Worm (Caenorhabditis elegans) whole organism, L4 larva: ENCODE data around the gene K11G12.6.
A peak's percentile ranks its signal among the peaks of the same experiment; 100 is the strongest.

Experiments
- F49E8.2 ChIP-seq: sonication (generic microtip); optimal IDR thresholded peaks from 2 replicates; lab custom pipeline; 2016; ENCODE audit warnings: missing compliant biosample characterization, mild to moderate bottlenecking, missing genetic modification characterization, borderline replicate concordance
- R02D3.7 ChIP-seq: fragments of 150-350 bp; sonication (generic microtip); optimal IDR thresholded peaks from 3 replicates; lab custom pipeline; 2014; ENCODE audit warnings: missing biosample characterization, missing genetic modification characterization
- T20F7.1 ChIP-seq: fragments of 200-800 bp; sonication (Bioruptor generic); optimal IDR thresholded peaks from 2 replicates; lab custom pipeline; 2018; ENCODE audit warnings: mild to moderate bottlenecking, missing genetic modification characterization, missing compliant biosample characterization
- T26A8.4 ChIP-seq: fragments of 200-800 bp; sonication (Bioruptor generic); IDR thresholded peaks from 2 replicates; pipeline ENCODE4 v1.3.6; 2022; ENCODE audit warnings: missing genetic modification characterization, missing compliant biosample characterization
- Y5F2A.4 ChIP-seq: fragments of 200-800 bp; sonication (Bioruptor generic); optimal IDR thresholded peaks from 2 replicates; lab custom pipeline; 2018; ENCODE audit warnings: mild to moderate bottlenecking, missing genetic modification characterization, missing compliant biosample characterization
- aha-1 ChIP-seq: fragments of 150-350 bp; peaks from one replicate; lab custom pipeline; 2014; ENCODE audit warnings: missing biosample characterization, missing genetic modification characterization
- ceh-28 ChIP-seq: fragments of 150-350 bp; optimal IDR thresholded peaks from 2 replicates; lab custom pipeline; 2014; ENCODE audit warnings: missing biosample characterization, missing genetic modification reagents, missing genetic modification characterization
- ceh-44 ChIP-seq: fragments of 200-800 bp; sonication (Bioruptor generic); IDR thresholded peaks from 2 replicates; pipeline ENCODE4 v1.3.6; 2022; ENCODE audit warnings: missing genetic modification reagents, missing genetic modification characterization, missing compliant biosample characterization
- ceh-82 ChIP-seq: sonication (generic microtip); optimal IDR thresholded peaks from 2 replicates; lab custom pipeline; 2017; ENCODE audit warnings: missing biosample characterization, missing genetic modification characterization
- cey-2 ChIP-seq: sonication (generic microtip); optimal IDR thresholded peaks from 3 replicates; lab custom pipeline; 2017; ENCODE audit warnings: missing genetic modification characterization, mild to moderate bottlenecking, missing compliant biosample characterization, antibody characterized with exemption, borderline replicate concordance; ENCODE audit not compliant: insufficient read depth
- daf-12 ChIP-seq: fragments of 150-350 bp; optimal IDR thresholded peaks from 2 replicates; lab custom pipeline; 2014; ENCODE audit warnings: missing biosample characterization, missing genetic modification reagents, missing genetic modification characterization
- duxl-1 ChIP-seq: sonication (generic microtip); optimal IDR thresholded peaks from 2 replicates; lab custom pipeline; 2016; ENCODE audit warnings: mild to moderate bottlenecking, missing genetic modification characterization, moderate library complexity, missing compliant biosample characterization; ENCODE audit not compliant: poor library complexity
- fkh-10 ChIP-seq: fragments of 150-350 bp; optimal IDR thresholded peaks from 2 replicates; lab custom pipeline; 2014; ENCODE audit warnings: missing biosample characterization, missing genetic modification reagents, missing genetic modification characterization
- fos-1 ChIP-seq: fragments of 150-350 bp; optimal IDR thresholded peaks from 2 replicates; lab custom pipeline; 2014; ENCODE audit warnings: missing biosample characterization, missing genetic modification characterization
- gei-8 ChIP-seq: fragments of 200-800 bp; sonication (Bioruptor generic); optimal IDR thresholded peaks from 2 replicates; lab custom pipeline; 2018; ENCODE audit warnings: mild to moderate bottlenecking, missing genetic modification characterization, missing compliant biosample characterization
- hmg-1.1 ChIP-seq: fragments of 200-800 bp; sonication (Bioruptor generic); IDR thresholded peaks from 2 replicates; pipeline ENCODE4 v1.3.6; 2022; ENCODE audit warnings: missing genetic modification reagents, missing genetic modification characterization, missing compliant biosample characterization
- jun-1 ChIP-seq: fragments of 150-350 bp; optimal IDR thresholded peaks from 2 replicates; lab custom pipeline; 2014; ENCODE audit warnings: missing biosample characterization, missing genetic modification reagents, missing genetic modification characterization
- lim-7 ChIP-seq: fragments of 200-800 bp; sonication (Bioruptor generic); IDR thresholded peaks from 2 replicates; pipeline ENCODE4 v1.3.6; 2022; ENCODE audit warnings: missing genetic modification characterization, missing compliant biosample characterization
- lin-29 ChIP-seq: fragments of 200-800 bp; sonication (Bioruptor generic); IDR thresholded peaks from 2 replicates; pipeline ENCODE4 v1.3.6; 2022; ENCODE audit warnings: missing genetic modification reagents, missing genetic modification characterization, missing compliant biosample characterization
- lir-3 ChIP-seq: sonication (generic microtip); optimal IDR thresholded peaks from 2 replicates; lab custom pipeline; 2016; ENCODE audit warnings: mild to moderate bottlenecking, missing genetic modification characterization, missing compliant biosample characterization
- madf-5 ChIP-seq, 2 experiments: fragments of 200-800 bp; sonication (Bioruptor generic); IDR thresholded peaks; 2 replicates each; pipeline ENCODE4 v1.3.6; 2022; ENCODE audit warnings: missing compliant biosample characterization in 2 of 2, missing genetic modification characterization in 2 of 2
- mxl-2 ChIP-seq: fragments of 200-800 bp; sonication (Bioruptor generic); conservative IDR thresholded peaks from 2 replicates; pipeline ENCODE4 v1.3.6; 2022; ENCODE audit warnings: missing genetic modification reagents, missing genetic modification characterization, missing compliant biosample characterization
- mxl-3 ChIP-seq: fragments of 200-800 bp; sonication (Bioruptor generic); optimal IDR thresholded peaks from 2 replicates; lab custom pipeline; 2018; ENCODE audit warnings: mild to moderate bottlenecking, missing genetic modification characterization, missing compliant biosample characterization
- nhr-102 ChIP-seq: sonication (generic microtip); optimal IDR thresholded peaks from 2 replicates; lab custom pipeline; 2016; ENCODE audit warnings: mild to moderate bottlenecking, missing genetic modification characterization, moderate library complexity, missing compliant biosample characterization
- nhr-111 ChIP-seq: fragments of 200-800 bp; sonication (Bioruptor generic); optimal IDR thresholded peaks from 2 replicates; lab custom pipeline; 2018; ENCODE audit warnings: mild to moderate bottlenecking, missing genetic modification characterization, missing compliant biosample characterization
- nhr-28 ChIP-seq: fragments of 150-350 bp; optimal IDR thresholded peaks from 2 replicates; lab custom pipeline; 2014; ENCODE audit warnings: missing biosample characterization, missing genetic modification characterization
- nhr-41 ChIP-seq: fragments of 200-800 bp; sonication (Bioruptor generic); IDR thresholded peaks from 2 replicates; pipeline ENCODE4 v1.3.6; 2022; ENCODE audit warnings: missing genetic modification reagents, missing genetic modification characterization, missing compliant biosample characterization
- nhr-76 ChIP-seq: fragments of 150-350 bp; optimal IDR thresholded peaks from 2 replicates; lab custom pipeline; 2014; ENCODE audit warnings: missing biosample characterization, missing genetic modification characterization
- pqm-1 ChIP-seq: sonication (generic microtip); optimal IDR thresholded peaks from 2 replicates; lab custom pipeline; 2017; ENCODE audit warnings: missing biosample characterization, missing genetic modification characterization
- rbr-2 ChIP-seq: sonication (generic microtip); optimal IDR thresholded peaks from 2 replicates; lab custom pipeline; 2016; ENCODE audit warnings: missing genotype, missing genetic modification characterization, missing compliant biosample characterization
- sdz-12 ChIP-seq: fragments of 200-800 bp; sonication (Bioruptor generic); optimal IDR thresholded peaks from 2 replicates; lab custom pipeline; 2018; ENCODE audit warnings: mild to moderate bottlenecking, missing genetic modification characterization, missing compliant biosample characterization
- set-16 ChIP-seq: fragments of 200-800 bp; sonication (Bioruptor generic); IDR thresholded peaks from 2 replicates; pipeline ENCODE4 v1.3.6; 2022; ENCODE audit warnings: missing genetic modification reagents, missing genetic modification characterization, missing compliant biosample characterization
- unc-130 ChIP-seq: sonication (generic microtip); optimal IDR thresholded peaks from 2 replicates; lab custom pipeline; 2016; ENCODE audit warnings: missing genetic modification reagents, missing genetic modification characterization, missing compliant biosample characterization
- unc-62 ChIP-seq, 3 experiments: fragments of 150-350 bp in 1 of 3; sonication (generic microtip); optimal IDR thresholded peaks in 2 of 3; peaks in 1 of 3; 1 replicate in 1 of 3; 2 replicates in 2 of 3; lab custom pipeline; 2014 to 2017; ENCODE audit warnings: missing biosample characterization in 3 of 3, missing genetic modification characterization in 3 of 3, missing genetic modification reagents in 3 of 3, missing genotype in 1 of 3
- zfp-3 ChIP-seq: fragments of 200-800 bp; sonication (Bioruptor generic); conservative IDR thresholded peaks from 2 replicates; pipeline ENCODE4 v1.3.6; 2022; ENCODE audit warnings: missing genetic modification reagents, missing genetic modification characterization, missing compliant biosample characterization
- ztf-11 ChIP-seq: fragments of 150-350 bp; optimal IDR thresholded peaks from 2 replicates; lab custom pipeline; 2014; ENCODE audit warnings: missing biosample characterization, missing genetic modification characterization

The K11G12.6 gene

ce11 chrX:6698267-6698666 is 31.2 kb downstream of the K11G12.6 start, which contains the start of the genes F38B6.7 and F38B6.2:
Gene F38B6.7 (minus strand): TSS chrX:6698367.
Gene F38B6.2 (plus strand): TSS chrX:6698533.
- TF ChIP-seq hmg-1.1 (GFP tag; lab: Robert Waterston, UW) (no peak), rbr-2 (no peak), gei-8 (GFP tag; lab: Kevin White, UChicago) (no peak), set-16 (GFP tag; lab: Robert Waterston, UW) (no peak)

ce11 chrX:6693331-6693730 is 36.1 kb downstream of the K11G12.6 start, which contains the start of gene F38B6.3:
Gene F38B6.3 (plus strand): TSS chrX:6693631.
- TF ChIP-seq nhr-41: no peak
- no peak for TF ChIP-seq unc-130 (GFP tag; lab: Kevin White, UChicago)
- no peak for TF ChIP-seq zfp-3 (GFP tag; lab: Robert Waterston, UW)
- TF ChIP-seq T26A8.4 (GFP tag; lab: Robert Waterston, UW): no peak
- no peak for TF ChIP-seq daf-12 (tag; lab: Kevin White, UChicago)
- TF ChIP-seq nhr-28 (tag; lab: Kevin White, UChicago): no peak
- TF ChIP-seq lin-29 (GFP tag; lab: Robert Waterston, UW): no peak
- no peak for TF ChIP-seq F49E8.2 (tag; lab: Kevin White, UChicago)
- no peak for TF ChIP-seq duxl-1 (tag; lab: Kevin White, UChicago)
- no peak for TF ChIP-seq T20F7.1 (GFP tag; lab: Kevin White, UChicago)
- no peak for TF ChIP-seq mxl-2
- no peak for TF ChIP-seq ztf-11
- no peak for TF ChIP-seq jun-1 (tag; lab: Kevin White, UChicago)
- no peak for TF ChIP-seq unc-62 (GFP tag; optimal IDR thresholded peaks at IDR 0.05 in 1 of 2; lab: Kevin White, UChicago)
- no peak for TF ChIP-seq unc-62 (tag; optimal IDR thresholded peaks at IDR 0.05; lab: Kevin White, UChicago)
- TF ChIP-seq lir-3 (tag; lab: Kevin White, UChicago): no peak
- TF ChIP-seq nhr-102 (tag; lab: Kevin White, UChicago): no peak
- TF ChIP-seq ceh-82 (tag; lab: Kevin White, UChicago): no peak
- TF ChIP-seq sdz-12 (GFP tag; lab: Kevin White, UChicago): no peak
- TF ChIP-seq, all 104 proteins: peak for 0

ce11 chrX:6692896-6693295 is 36.6 kb downstream of the K11G12.6 start:
- TF ChIP-seq ceh-28 (tag; lab: Kevin White, UChicago) (no peak), unc-62 (GFP tag; optimal IDR thresholded peaks at IDR 0.05 in 1 of 2; lab: Kevin White, UChicago) (peak in 1 of 2 experiments; percentile 74), unc-62 (tag; optimal IDR thresholded peaks at IDR 0.05; lab: Kevin White, UChicago) (no peak)

ce11 chrX:6691653-6692052 is 37.8 kb downstream of the K11G12.6 start:
- TF ChIP-seq jun-1 (tag; lab: Kevin White, UChicago) (no peak), T26A8.4 (GFP tag; lab: Robert Waterston, UW) (no peak), mxl-3 (no peak), Y5F2A.4 (GFP tag; lab: Kevin White, UChicago) (no peak), madf-5 (GFP tag; IDR thresholded peaks at IDR 0.05; lab: Robert Waterston, UW) (no peak), aha-1 (no peak), R02D3.7 (tag; lab: Kevin White, UChicago) (no peak), ceh-44 (GFP tag; lab: Robert Waterston, UW) (no peak), gei-8 (GFP tag; lab: Kevin White, UChicago) (no peak), fkh-10 (GFP tag; lab: Kevin White, UChicago) (no peak), pqm-1 (tag; lab: Kevin White, UChicago) (no peak), nhr-111 (GFP tag; lab: Kevin White, UChicago) (no peak), nhr-76 (tag; lab: Kevin White, UChicago) (no peak), cey-2 (tag; lab: Kevin White, UChicago) (no peak), fos-1 (tag; lab: Kevin White, UChicago) (no peak), lim-7 (GFP tag; lab: Robert Waterston, UW) (no peak), unc-130 (GFP tag; lab: Kevin White, UChicago) (no peak)
